Worm (Caenorhabditis elegans) whole organism, L4 larva: ENCODE data around the gene R10E9.4.

Experiments
- D1046.2 ChIP-seq: fragments of 200-800 bp; sonication (Bioruptor generic); IDR thresholded peaks from 2 replicates; pipeline ENCODE4 v1.3.6; 2022; ENCODE audit warnings: missing genetic modification characterization, missing compliant biosample characterization
- F37D6.2 ChIP-seq: sonication (generic microtip); optimal IDR thresholded peaks from 2 replicates; lab custom pipeline; 2016; ENCODE audit warnings: mild to moderate bottlenecking, missing genetic modification characterization, missing compliant biosample characterization
- F44E2.7 ChIP-seq: fragments of 200-800 bp; sonication (Bioruptor generic); IDR thresholded peaks from 2 replicates; pipeline ENCODE4 v2.1.2; 2022; ENCODE audit warnings: missing genetic modification characterization, missing compliant biosample characterization
- R02D3.7 ChIP-seq: fragments of 150-350 bp; sonication (generic microtip); optimal IDR thresholded peaks from 3 replicates; lab custom pipeline; 2014; ENCODE audit warnings: missing biosample characterization, missing genetic modification characterization
- T20F7.1 ChIP-seq: fragments of 200-800 bp; sonication (Bioruptor generic); optimal IDR thresholded peaks from 2 replicates; lab custom pipeline; 2018; ENCODE audit warnings: mild to moderate bottlenecking, missing genetic modification characterization, missing compliant biosample characterization
- T26A8.4 ChIP-seq: fragments of 200-800 bp; sonication (Bioruptor generic); IDR thresholded peaks from 2 replicates; pipeline ENCODE4 v1.3.6; 2022; ENCODE audit warnings: missing genetic modification characterization, missing compliant biosample characterization
- Y48G9A.11 ChIP-seq: fragments of 200-800 bp; sonication (Bioruptor generic); IDR thresholded peaks from 2 replicates; pipeline ENCODE4 v1.3.6; 2022; ENCODE audit warnings: missing genetic modification reagents, missing genetic modification characterization, missing compliant biosample characterization
- ZK337.2 ChIP-seq: fragments of 200-800 bp; sonication (Bioruptor generic); IDR thresholded peaks from 2 replicates; pipeline ENCODE4 v1.3.6; 2022; ENCODE audit warnings: missing genetic modification reagents, missing genetic modification characterization, missing compliant biosample characterization
- ZK546.5 ChIP-seq, 2 experiments: sonication (generic microtip); optimal IDR thresholded peaks; 2 replicates each; lab custom pipeline; 2017; ENCODE audit warnings: missing biosample characterization in 2 of 2, missing genetic modification characterization in 2 of 2
- aha-1 ChIP-seq: fragments of 150-350 bp; peaks from one replicate; lab custom pipeline; 2014; ENCODE audit warnings: missing biosample characterization, missing genetic modification characterization
- arid-1 ChIP-seq: fragments of 200-800 bp; sonication (Bioruptor generic); conservative IDR thresholded peaks from 2 replicates; pipeline ENCODE4 v1.3.6; 2022; ENCODE audit warnings: missing genetic modification reagents, missing genetic modification characterization, missing compliant biosample characterization
- attf-4 ChIP-seq: sonication (generic microtip); optimal IDR thresholded peaks from 3 replicates; lab custom pipeline; 2017; ENCODE audit warnings: missing biosample characterization, missing genetic modification characterization
- ceh-28 ChIP-seq: fragments of 150-350 bp; optimal IDR thresholded peaks from 2 replicates; lab custom pipeline; 2014; ENCODE audit warnings: missing biosample characterization, missing genetic modification reagents, missing genetic modification characterization
- ceh-62 ChIP-seq: sonication (generic microtip); optimal IDR thresholded peaks from 2 replicates; lab custom pipeline; 2017; ENCODE audit warnings: missing biosample characterization, missing genetic modification characterization
- ceh-82 ChIP-seq: sonication (generic microtip); optimal IDR thresholded peaks from 2 replicates; lab custom pipeline; 2017; ENCODE audit warnings: missing biosample characterization, missing genetic modification characterization
- ces-1 ChIP-seq: fragments of 150-350 bp; sonication (generic microtip); optimal IDR thresholded peaks from 4 replicates; lab custom pipeline; 2014; ENCODE audit warnings: missing biosample characterization, missing genetic modification reagents, missing genetic modification characterization
- cey-2 ChIP-seq: sonication (generic microtip); optimal IDR thresholded peaks from 3 replicates; lab custom pipeline; 2017; ENCODE audit warnings: missing genetic modification characterization, mild to moderate bottlenecking, missing compliant biosample characterization, antibody characterized with exemption, borderline replicate concordance; ENCODE audit not compliant: insufficient read depth
- daf-12 ChIP-seq: fragments of 150-350 bp; optimal IDR thresholded peaks from 2 replicates; lab custom pipeline; 2014; ENCODE audit warnings: missing biosample characterization, missing genetic modification reagents, missing genetic modification characterization
- daf-16 ChIP-seq, 3 experiments: sonication (generic microtip); optimal IDR thresholded peaks; 2 replicates each; lab custom pipeline; 2016 to 2017; ENCODE audit warnings: missing genetic modification characterization in 3 of 3, missing genetic modification reagents in 3 of 3, mild to moderate bottlenecking in 2 of 3, missing compliant biosample characterization in 2 of 3, missing biosample characterization in 1 of 3, moderate library complexity in 1 of 3
- dmd-8 ChIP-seq: fragments of 200-800 bp; sonication (Bioruptor generic); IDR thresholded peaks from 2 replicates; pipeline ENCODE4 v1.3.6; 2022; ENCODE audit warnings: missing genetic modification characterization, missing compliant biosample characterization
- dmd-9 ChIP-seq: fragments of 200-800 bp; sonication (Bioruptor generic); IDR thresholded peaks from 2 replicates; pipeline ENCODE4 v1.3.6; 2022; ENCODE audit warnings: missing genetic modification reagents, missing genetic modification characterization, missing compliant biosample characterization
- egl-27 ChIP-seq: sonication (generic microtip); optimal IDR thresholded peaks from 3 replicates; lab custom pipeline; 2017; ENCODE audit warnings: missing biosample characterization, missing genetic modification reagents, missing genetic modification characterization
- egl-43 ChIP-seq: fragments of 200-800 bp; sonication (Bioruptor generic); IDR thresholded peaks from 2 replicates; pipeline ENCODE4 v1.3.6; 2022; ENCODE audit warnings: missing genetic modification reagents, missing genetic modification characterization, missing compliant biosample characterization
- hlh-11 ChIP-seq: fragments of 200-800 bp; sonication (Bioruptor generic); optimal IDR thresholded peaks from 2 replicates; lab custom pipeline; 2018; ENCODE audit warnings: mild to moderate bottlenecking, missing genetic modification characterization, missing compliant biosample characterization
- hlh-30 ChIP-seq: sonication (generic microtip); optimal IDR thresholded peaks from 2 replicates; lab custom pipeline; 2017; ENCODE audit warnings: antibody characterized with exemption, mild to moderate bottlenecking, missing genetic modification characterization, missing compliant biosample characterization; ENCODE audit not compliant: insufficient read depth
- hmg-1.1 ChIP-seq: fragments of 200-800 bp; sonication (Bioruptor generic); IDR thresholded peaks from 2 replicates; pipeline ENCODE4 v1.3.6; 2022; ENCODE audit warnings: missing genetic modification reagents, missing genetic modification characterization, missing compliant biosample characterization
- jun-1 ChIP-seq: fragments of 150-350 bp; optimal IDR thresholded peaks from 2 replicates; lab custom pipeline; 2014; ENCODE audit warnings: missing biosample characterization, missing genetic modification reagents, missing genetic modification characterization
- lin-1 ChIP-seq: fragments of 200-800 bp; sonication (Bioruptor generic); IDR thresholded peaks from 2 replicates; pipeline ENCODE4 v1.3.6; 2022; ENCODE audit warnings: missing genetic modification reagents, missing genetic modification characterization, missing compliant biosample characterization
- lin-15B ChIP-seq: fragments of 150-350 bp; sonication (generic microtip); optimal IDR thresholded peaks from 3 replicates; lab custom pipeline; 2014; ENCODE audit warnings: missing biosample characterization, missing genetic modification characterization
- lin-39 ChIP-seq: fragments of 150-350 bp; optimal IDR thresholded peaks from 2 replicates; lab custom pipeline; 2014; ENCODE audit warnings: missing biosample characterization, missing genetic modification reagents, missing genetic modification characterization
- madf-9 ChIP-seq: fragments of 200-800 bp; sonication (Bioruptor generic); conservative IDR thresholded peaks from 2 replicates; pipeline ENCODE4 v1.3.6; 2022; ENCODE audit warnings: missing genetic modification reagents, missing genetic modification characterization, missing compliant biosample characterization
- mdt-29 ChIP-seq: fragments of 200-800 bp; sonication (Bioruptor generic); IDR thresholded peaks from 2 replicates; pipeline ENCODE4 v1.3.6; 2022; ENCODE audit warnings: missing genetic modification reagents, missing genetic modification characterization, missing compliant biosample characterization
- mep-1 ChIP-seq: fragments of 150-350 bp; sonication (generic microtip); optimal IDR thresholded peaks from 3 replicates; lab custom pipeline; 2014; ENCODE audit warnings: missing biosample characterization, missing genetic modification characterization
- mes-2 ChIP-seq: sonication (generic microtip); optimal IDR thresholded peaks from 2 replicates; lab custom pipeline; 2016; ENCODE audit warnings: missing genotype, mild to moderate bottlenecking, missing genetic modification characterization, missing compliant biosample characterization; ENCODE audit not compliant: poor library complexity, severe bottlenecking
- mxl-2 ChIP-seq: fragments of 200-800 bp; sonication (Bioruptor generic); conservative IDR thresholded peaks from 2 replicates; pipeline ENCODE4 v1.3.6; 2022; ENCODE audit warnings: missing genetic modification reagents, missing genetic modification characterization, missing compliant biosample characterization
- nhr-11 ChIP-seq: fragments of 150-350 bp; optimal IDR thresholded peaks from 2 replicates; lab custom pipeline; 2014; ENCODE audit warnings: missing biosample characterization, missing genetic modification characterization
- nhr-48 ChIP-seq: sonication (generic microtip); optimal IDR thresholded peaks from 2 replicates; lab custom pipeline; 2016; ENCODE audit warnings: mild to moderate bottlenecking, missing genetic modification characterization, missing compliant biosample characterization
- nhr-77 ChIP-seq: fragments of 150-350 bp; optimal IDR thresholded peaks from 2 replicates; lab custom pipeline; 2014; ENCODE audit warnings: missing biosample characterization, missing genetic modification characterization
- php-3 ChIP-seq: fragments of 200-800 bp; sonication (Bioruptor generic); IDR thresholded peaks from 2 replicates; pipeline ENCODE4 v1.3.6; 2022; ENCODE audit warnings: missing genetic modification reagents, missing genetic modification characterization, missing compliant biosample characterization
- pqm-1 ChIP-seq: sonication (generic microtip); optimal IDR thresholded peaks from 2 replicates; lab custom pipeline; 2017; ENCODE audit warnings: missing biosample characterization, missing genetic modification characterization
- set-16 ChIP-seq: fragments of 200-800 bp; sonication (Bioruptor generic); IDR thresholded peaks from 2 replicates; pipeline ENCODE4 v1.3.6; 2022; ENCODE audit warnings: missing genetic modification reagents, missing genetic modification characterization, missing compliant biosample characterization
- spr-1 ChIP-seq: sonication (generic microtip); optimal IDR thresholded peaks from 2 replicates; lab custom pipeline; 2016; ENCODE audit warnings: mild to moderate bottlenecking, missing genetic modification characterization, missing compliant biosample characterization
- tag-97 ChIP-seq: fragments of 200-800 bp; sonication (Bioruptor generic); IDR thresholded peaks from 2 replicates; pipeline ENCODE4 v1.3.6; 2022; ENCODE audit warnings: missing genetic modification characterization, missing compliant biosample characterization
- tra-1 ChIP-seq: fragments of 200-800 bp; sonication (Bioruptor generic); IDR thresholded peaks from 2 replicates; pipeline ENCODE4 v1.3.6; 2022; ENCODE audit warnings: missing genetic modification reagents, missing genetic modification characterization, missing compliant biosample characterization
- unc-39 ChIP-seq: sonication (generic microtip); optimal IDR thresholded peaks from 2 replicates; lab custom pipeline; 2017; ENCODE audit warnings: missing biosample characterization, missing genetic modification characterization
- unc-62 ChIP-seq, 3 experiments: fragments of 150-350 bp in 1 of 3; sonication (generic microtip); optimal IDR thresholded peaks in 2 of 3; peaks in 1 of 3; 1 replicate in 1 of 3; 2 replicates in 2 of 3; lab custom pipeline; 2014 to 2017; ENCODE audit warnings: missing biosample characterization in 3 of 3, missing genetic modification characterization in 3 of 3, missing genetic modification reagents in 3 of 3, missing genotype in 1 of 3
- zfp-2 ChIP-seq: sonication (generic microtip); optimal IDR thresholded peaks from 2 replicates; lab custom pipeline; 2016; ENCODE audit warnings: mild to moderate bottlenecking, missing genetic modification characterization, missing compliant biosample characterization
- zfp-3 ChIP-seq: fragments of 200-800 bp; sonication (Bioruptor generic); conservative IDR thresholded peaks from 2 replicates; pipeline ENCODE4 v1.3.6; 2022; ENCODE audit warnings: missing genetic modification reagents, missing genetic modification characterization, missing compliant biosample characterization

Gene R10E9.4

ce11 chrIII:3979980-3980631, 7.5 kb upstream of the R10E9.4 start (continued):
- peak; percentile 50; the same call in 1 of the 2 replicates for TF ChIP-seq arid-1 (GFP tag; lab: Robert Waterston, UW)
- no peak for TF ChIP-seq unc-39 (tag; lab: Kevin White, UChicago)
- TF ChIP-seq php-3 (GFP tag; lab: Robert Waterston, UW), result no peak
- no peak for TF ChIP-seq ZK546.5 (tag; optimal IDR thresholded peaks at IDR 0.05; lab: Kevin White, UChicago)
- TF ChIP-seq mxl-2 (GFP tag; lab: Robert Waterston, UW), result no peak
- no peak for TF ChIP-seq ceh-82
- peak; percentile 13 for TF ChIP-seq F37D6.2 (tag; lab: Kevin White, UChicago)
- TF ChIP-seq mes-2 (tag; lab: Kevin White, UChicago), result peak; percentile 79
- peak; percentile 64; the same call in 1 of the 2 replicates for TF ChIP-seq tra-1
- TF ChIP-seq R02D3.7 (tag; lab: Kevin White, UChicago), result no peak
- no peak for TF ChIP-seq mdt-29 (GFP tag; lab: Robert Waterston, UW)
- peak; percentile 43; the same call in 1 of the 2 replicates for TF ChIP-seq set-16
- no peak for TF ChIP-seq zfp-3
- no peak for TF ChIP-seq ceh-28 (tag; lab: Kevin White, UChicago)
- TF ChIP-seq ZK337.2, result no peak
- TF ChIP-seq hlh-11, result peak; percentile 86
- TF ChIP-seq jun-1 (tag; lab: Kevin White, UChicago), result no peak
- TF ChIP-seq T26A8.4 (GFP tag; lab: Robert Waterston, UW), result peak; percentile 37; the same call in 1 of the 2 replicates
- no peak; the same call in 1 of the 2 replicates for TF ChIP-seq egl-43 (GFP tag; lab: Robert Waterston, UW)
- no peak for TF ChIP-seq cey-2
- peak; percentile 40 for TF ChIP-seq spr-1 (tag; lab: Kevin White, UChicago)
- TF ChIP-seq lin-39 (tag; lab: Kevin White, UChicago), result no peak
- no peak for TF ChIP-seq ceh-62 (tag; lab: Kevin White, UChicago)
- TF ChIP-seq hlh-30, result peak; percentile 88
- peak; percentile 60 to 71 for TF ChIP-seq daf-16 (GFP tag; optimal IDR thresholded peaks at IDR 0.05; lab: Kevin White, UChicago)
- TF ChIP-seq daf-16 (tag; optimal IDR thresholded peaks at IDR 0.05; lab: Kevin White, UChicago), result peak; percentile 95
- TF ChIP-seq egl-27, result no peak
- no peak for TF ChIP-seq madf-9
- TF ChIP-seq nhr-48 (tag; lab: Kevin White, UChicago), result peak; percentile 54
- no peak for TF ChIP-seq lin-1 (GFP tag; lab: Robert Waterston, UW)
- TF ChIP-seq pqm-1 (tag; lab: Kevin White, UChicago), result peak; percentile 58
- TF ChIP-seq T20F7.1 (GFP tag; lab: Kevin White, UChicago), result peak; percentile 59
- TF ChIP-seq tag-97 (GFP tag; lab: Robert Waterston, UW), result no peak
- no peak for TF ChIP-seq daf-12 (tag; lab: Kevin White, UChicago)
- TF ChIP-seq F44E2.7 (GFP tag; lab: Robert Waterston, UW), result no peak
- TF ChIP-seq nhr-77 (tag; lab: Kevin White, UChicago), result no peak
- no peak for TF ChIP-seq lin-15B (tag; lab: Kevin White, UChicago)
- TF ChIP-seq dmd-8, result 0 out of 2 replicates have a peak, but pooled peaks have one; percentile 10
- TF ChIP-seq unc-62 (GFP tag; optimal IDR thresholded peaks at IDR 0.05 in 1 of 2; lab: Kevin White, UChicago), result peak in 1 of 2 experiments; percentile 44
- no peak for TF ChIP-seq unc-62 (tag; optimal IDR thresholded peaks at IDR 0.05; lab: Kevin White, UChicago)

DNA sequence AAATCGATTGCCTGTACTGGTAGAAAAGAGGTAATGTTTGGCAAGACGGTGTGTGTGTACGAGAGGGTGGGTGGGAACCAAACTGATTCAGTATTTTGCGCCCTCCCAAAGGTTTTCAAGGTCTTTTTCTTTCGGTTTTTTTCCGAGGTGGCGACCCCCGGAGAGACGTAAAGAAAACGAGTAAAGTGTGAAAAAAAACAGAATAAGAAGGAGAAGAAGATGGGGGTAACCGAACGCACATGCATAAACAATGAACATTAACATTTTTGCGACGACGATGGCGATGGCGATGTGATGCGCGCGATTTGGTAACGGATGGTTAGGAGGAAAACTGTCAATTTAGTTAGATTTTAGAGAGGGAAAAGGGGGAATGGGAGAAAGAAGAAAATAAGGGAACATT, 5.9 kb upstream of the R10E9.4 start:
- TF ChIP-seq unc-62 (GFP tag; optimal IDR thresholded peaks at IDR 0.05 in 1 of 2; lab: Kevin White, UChicago), result peak in 1 of 2 experiments; percentile 80
- no peak for TF ChIP-seq unc-62 (tag; optimal IDR thresholded peaks at IDR 0.05; lab: Kevin White, UChicago)
- TF ChIP-seq ZK546.5 (tag; optimal IDR thresholded peaks at IDR 0.05; lab: Kevin White, UChicago), result no peak
- TF ChIP-seq attf-4 (tag; lab: Kevin White, UChicago), result no peak
- no peak for TF ChIP-seq Y48G9A.11
- TF ChIP-seq set-16, result no peak
- no peak for TF ChIP-seq dmd-9 (GFP tag; lab: Robert Waterston, UW)
- no peak for TF ChIP-seq hmg-1.1 (GFP tag; lab: Robert Waterston, UW)
- no peak for TF ChIP-seq nhr-11
- peak; percentile 13 for TF ChIP-seq hlh-30
- TF ChIP-seq ces-1 (GFP tag; lab: Kevin White, UChicago), result no peak
- TF ChIP-seq D1046.2, result no peak
- no peak for TF ChIP-seq lin-39 (tag; lab: Kevin White, UChicago)
- TF ChIP-seq zfp-2, result no peak
- TF ChIP-seq aha-1, result peak; percentile 11
- no peak for TF ChIP-seq cey-2
- peak; percentile 16 for TF ChIP-seq mep-1 (tag; lab: Kevin White, UChicago)
- no peak for TF ChIP-seq tag-97 (GFP tag; lab: Robert Waterston, UW)
- TF ChIP-seq spr-1 (tag; lab: Kevin White, UChicago), result no peak
- TF ChIP-seq R02D3.7 (tag; lab: Kevin White, UChicago), result no peak
- TF ChIP-seq, all 104 proteins: peak for 4
